Worm (Caenorhabditis elegans) whole organism, late embryonic: ENCODE data around the gene nbet-1.
"Not testable (repeated sequence)": the region's sequence is repeated elsewhere in the genome, so short reads cannot be mapped to it uniquely, and the experiment has no call there.

Experiments used
- ceh-19 ChIP-seq: fragments of 200-800 bp; sonication (Bioruptor generic); optimal IDR thresholded peaks from 2 replicates; lab custom pipeline; 2018; ENCODE audit warnings: mild to moderate bottlenecking, missing genetic modification characterization, missing compliant biosample characterization
- dmd-4 ChIP-seq: sonication (generic microtip); optimal IDR thresholded peaks from 2 replicates; lab custom pipeline; 2016; ENCODE audit warnings: borderline replicate concordance, missing genetic modification characterization, missing compliant biosample characterization
- elt-2 ChIP-seq: sonication (generic microtip); optimal IDR thresholded peaks from 2 replicates; lab custom pipeline; 2016; ENCODE audit warnings: missing genetic modification reagents, missing genetic modification characterization, missing compliant biosample characterization
- eyg-1 ChIP-seq: sonication (generic microtip); optimal IDR thresholded peaks from 2 replicates; lab custom pipeline; 2016; ENCODE audit warnings: missing genotype, missing genetic modification characterization, missing compliant biosample characterization
- fax-1 ChIP-seq: sonication (generic microtip); optimal IDR thresholded peaks from 2 replicates; lab custom pipeline; 2016; ENCODE audit warnings: missing genotype, missing genetic modification characterization, missing compliant biosample characterization
- fkh-10 ChIP-seq: fragments of 150-350 bp; optimal IDR thresholded peaks from 2 replicates; lab custom pipeline; 2014; ENCODE audit warnings: missing biosample characterization, missing genetic modification reagents, missing genetic modification characterization
- gmeb-2 ChIP-seq: sonication (generic microtip); optimal IDR thresholded peaks from 2 replicates; lab custom pipeline; 2016; ENCODE audit warnings: missing genetic modification characterization, inconsistent platforms, missing compliant biosample characterization
- hlh-6 ChIP-seq: sonication (generic microtip); optimal IDR thresholded peaks from 2 replicates; lab custom pipeline; 2016; ENCODE audit warnings: missing genotype, missing genetic modification characterization, missing compliant biosample characterization
- hlh-8 ChIP-seq: sonication (generic microtip); optimal IDR thresholded peaks from 2 replicates; lab custom pipeline; 2016; ENCODE audit warnings: missing genotype, missing genetic modification characterization, missing compliant biosample characterization
- lin-11 ChIP-seq: fragments of 200-800 bp; sonication (Bioruptor generic); optimal IDR thresholded peaks from 2 replicates; lab custom pipeline; 2018; ENCODE audit warnings: mild to moderate bottlenecking, missing genetic modification characterization, missing compliant biosample characterization
- pag-3 ChIP-seq: sonication (generic microtip); optimal IDR thresholded peaks from 2 replicates; lab custom pipeline; 2016; ENCODE audit warnings: missing compliant biosample characterization, missing genetic modification characterization, borderline replicate concordance
- unc-42 ChIP-seq: sonication (generic microtip); optimal IDR thresholded peaks from 2 replicates; lab custom pipeline; 2016; ENCODE audit warnings: missing genotype, missing genetic modification characterization, missing compliant biosample characterization
- unc-55 ChIP-seq: sonication (generic microtip); optimal IDR thresholded peaks from 2 replicates; lab custom pipeline; 2017; ENCODE audit warnings: missing biosample characterization, missing genetic modification reagents, missing genetic modification characterization

ce11 chrIV:5254678-5255077, 45.4 kb downstream of the nbet-1 start, which contains the start of gene F36H12.10:
- not testable (repeated sequence) for TF ChIP-seq unc-42 (tag; lab: Kevin White, UChicago); ceh-19 (GFP tag; lab: Kevin White, UChicago); pag-3 (tag; lab: Kevin White, UChicago); lin-11; unc-55; gmeb-2 (tag; lab: Kevin White, UChicago); hlh-8; hlh-6 (tag; lab: Kevin White, UChicago); dmd-4 (tag; lab: Kevin White, UChicago); elt-2 (tag; lab: Kevin White, UChicago); eyg-1 (tag; lab: Kevin White, UChicago); fkh-10 (GFP tag; lab: Kevin White, UChicago); fax-1 (tag; lab: Kevin White, UChicago)
